Fruit fly (Drosophila melanogaster) whole organism, prepupa: ENCODE data around the gene CG6418.
A peak's percentile ranks its signal among the peaks of the same experiment; 100 is the strongest.

Experiments
- Blimp-1 ChIP-seq: fragments of 200-800 bp; sonication (Bioruptor generic); optimal IDR thresholded peaks from 3 replicates; lab custom pipeline; 2017; ENCODE audit warnings: missing biosample characterization, missing genetic modification characterization, mild to moderate bottlenecking, moderate library complexity, missing genetic modification reagents
- CG10631 ChIP-seq: fragments of 200-800 bp; sonication (Bioruptor generic); optimal IDR thresholded peaks from 2 replicates; lab custom pipeline; 2016; ENCODE audit warnings: missing biosample characterization, missing genetic modification characterization
- CG10669 ChIP-seq: fragments of 200-800 bp; sonication (Bioruptor generic); optimal IDR thresholded peaks from 3 replicates; lab custom pipeline; 2018; ENCODE audit warnings: missing biosample characterization, mild to moderate bottlenecking, missing genetic modification characterization, moderate library complexity
- CG11294 ChIP-seq: fragments of 200-800 bp; sonication (Bioruptor generic); IDR thresholded peaks from 2 replicates; pipeline ENCODE4 v1.3.6; 2022; ENCODE audit warnings: missing biosample characterization, missing genetic modification characterization
- CG11762 ChIP-seq: fragments of 200-800 bp; sonication (Bioruptor generic); optimal IDR thresholded peaks from 3 replicates; lab custom pipeline; 2016; ENCODE audit warnings: missing biosample characterization, missing genetic modification characterization; ENCODE audit not compliant: insufficient read depth
- CG11902 ChIP-seq: fragments of 200-800 bp; sonication (Bioruptor generic); optimal IDR thresholded peaks from 3 replicates; lab custom pipeline; 2016; ENCODE audit warnings: missing biosample characterization, missing genetic modification characterization
- CG15336 ChIP-seq: fragments of 200-800 bp; sonication (Bioruptor generic); IDR thresholded peaks from 2 replicates; pipeline ENCODE4 v1.3.6; 2022; ENCODE audit warnings: missing biosample characterization, missing genetic modification characterization
- CG1621 ChIP-seq: fragments of 200-800 bp; sonication (Bioruptor generic); optimal IDR thresholded peaks from 3 replicates; lab custom pipeline; 2018; ENCODE audit warnings: missing biosample characterization, mild to moderate bottlenecking, missing genetic modification characterization
- CG16779 ChIP-seq: fragments of 200-800 bp; sonication (Bioruptor generic); optimal IDR thresholded peaks from 3 replicates; lab custom pipeline; 2017; ENCODE audit warnings: missing biosample characterization, mild to moderate bottlenecking, missing genetic modification characterization
- CG31627 ChIP-seq: fragments of 200-800 bp; sonication (Bioruptor generic); optimal IDR thresholded peaks from 3 replicates; lab custom pipeline; 2016; ENCODE audit warnings: missing biosample characterization, missing genetic modification characterization
- CG32006 ChIP-seq: fragments of 200-800 bp; sonication (Bioruptor generic); optimal IDR thresholded peaks from 3 replicates; lab custom pipeline; 2017; ENCODE audit warnings: missing biosample characterization, mild to moderate bottlenecking, missing genetic modification characterization
- CG34406 ChIP-seq: fragments of 200-800 bp; sonication (Bioruptor generic); optimal IDR thresholded peaks from 3 replicates; lab custom pipeline; 2016; ENCODE audit warnings: missing biosample characterization, missing genetic modification characterization
- CG3919 ChIP-seq: fragments of 200-800 bp; sonication (Bioruptor generic); optimal IDR thresholded peaks from 3 replicates; lab custom pipeline; 2016; ENCODE audit warnings: missing biosample characterization, missing genetic modification characterization
- CG4318 ChIP-seq: fragments of 200-800 bp; sonication (Bioruptor generic); optimal IDR thresholded peaks from 3 replicates; lab custom pipeline; 2017; ENCODE audit warnings: missing biosample characterization, mild to moderate bottlenecking, missing genetic modification characterization
- CG6163 ChIP-seq: fragments of 200-800 bp; sonication (Bioruptor generic); IDR thresholded peaks from 3 replicates; pipeline ENCODE4 v1.3.6; 2022; ENCODE audit warnings: missing biosample characterization, missing genetic modification characterization
- CG6792 ChIP-seq: fragments of 200-800 bp; sonication (Bioruptor generic); optimal IDR thresholded peaks from 3 replicates; lab custom pipeline; 2016; ENCODE audit warnings: missing biosample characterization, missing genetic modification characterization
- CG6808 ChIP-seq: fragments of 200-800 bp; sonication (Bioruptor generic); optimal IDR thresholded peaks from 3 replicates; lab custom pipeline; 2017; ENCODE audit warnings: missing biosample characterization, missing genetic modification characterization, mild to moderate bottlenecking, moderate library complexity, missing genetic modification reagents
- CG6854 ChIP-seq: fragments of 200-800 bp; sonication (Bioruptor generic); optimal IDR thresholded peaks from 2 replicates; lab custom pipeline; 2017; ENCODE audit warnings: missing biosample characterization, mild to moderate bottlenecking, missing genetic modification characterization
- CG7368 ChIP-seq: fragments of 200-800 bp; sonication (Bioruptor generic); optimal IDR thresholded peaks from 3 replicates; lab custom pipeline; 2016; ENCODE audit warnings: missing biosample characterization, missing genetic modification characterization
- CG8119 ChIP-seq: fragments of 200-800 bp; sonication (Bioruptor generic); IDR thresholded peaks from 3 replicates; pipeline ENCODE4 v1.3.6; 2022; ENCODE audit warnings: missing biosample characterization, missing genetic modification characterization
- CG8632 ChIP-seq: fragments of 200-800 bp; sonication (Bioruptor generic); optimal IDR thresholded peaks from 3 replicates; lab custom pipeline; 2016; ENCODE audit warnings: missing biosample characterization, missing genetic modification characterization
- CG9139 ChIP-seq: fragments of 200-800 bp; sonication (Bioruptor generic); optimal IDR thresholded peaks from 3 replicates; lab custom pipeline; 2017; ENCODE audit warnings: missing biosample characterization, mild to moderate bottlenecking, missing genetic modification characterization
- Eip75B ChIP-seq: fragments of 200-800 bp; sonication (Bioruptor generic); optimal IDR thresholded peaks from 3 replicates; lab custom pipeline; 2016; ENCODE audit warnings: missing biosample characterization, missing genetic modification characterization
- Eip78C ChIP-seq: fragments of 200-800 bp; sonication (Bioruptor generic); peaks from one replicate; lab custom pipeline; 2016; ENCODE audit warnings: missing biosample characterization, missing genetic modification characterization
- Eip93F ChIP-seq: fragments of 200-800 bp; sonication (Bioruptor generic); optimal IDR thresholded peaks from 2 replicates; lab custom pipeline; 2016; ENCODE audit warnings: missing biosample characterization, mild to moderate bottlenecking, missing genetic modification characterization
- Ets21C ChIP-seq: fragments of 200-800 bp; sonication (Bioruptor generic); optimal IDR thresholded peaks from 3 replicates; lab custom pipeline; 2016; ENCODE audit warnings: missing biosample characterization, missing genetic modification characterization
- Ets96B ChIP-seq: fragments of 200-800 bp; optimal IDR thresholded peaks from 2 replicates; lab custom pipeline; 2019; ENCODE audit warnings: missing biosample characterization, mild to moderate bottlenecking, missing genetic modification characterization, moderate library complexity
- Gug ChIP-seq: fragments of 200-800 bp; sonication (Bioruptor generic); IDR thresholded peaks from 2 replicates; pipeline ENCODE4 v1.3.6; 2022; ENCODE audit warnings: missing biosample characterization, missing genetic modification characterization
- Hr38 ChIP-seq: sonication (Bioruptor generic); optimal IDR thresholded peaks from 2 replicates; lab custom pipeline; 2016; ENCODE audit warnings: missing biosample characterization, missing genetic modification characterization
- Hr39 ChIP-seq: fragments of 200-800 bp; sonication (Bioruptor generic); optimal IDR thresholded peaks from 2 replicates; lab custom pipeline; 2016; ENCODE audit warnings: missing biosample characterization, missing genetic modification characterization
- Hr4 ChIP-seq: fragments of 200-800 bp; sonication (Bioruptor generic); optimal IDR thresholded peaks from 3 replicates; lab custom pipeline; 2016; ENCODE audit warnings: missing biosample characterization, missing genetic modification characterization
- Lpt ChIP-seq: fragments of 200-800 bp; sonication (Bioruptor generic); optimal IDR thresholded peaks from 3 replicates; lab custom pipeline; 2016; ENCODE audit warnings: missing biosample characterization, missing genetic modification characterization
- OdsH ChIP-seq: fragments of 200-800 bp; sonication (Bioruptor generic); optimal IDR thresholded peaks from 3 replicates; lab custom pipeline; 2016; ENCODE audit warnings: missing biosample characterization, missing genetic modification characterization
- Smox ChIP-seq: fragments of 200-800 bp; sonication (Bioruptor generic); optimal IDR thresholded peaks from 3 replicates; lab custom pipeline; 2016; ENCODE audit warnings: missing biosample characterization, missing genetic modification characterization
- Sox102F ChIP-seq: fragments of 200-800 bp; sonication (Bioruptor generic); optimal IDR thresholded peaks from 2 replicates; lab custom pipeline; 2016; ENCODE audit warnings: missing biosample characterization, mild to moderate bottlenecking, missing genetic modification characterization
- Sox14 ChIP-seq: fragments of 200-800 bp; sonication (Bioruptor generic); optimal IDR thresholded peaks from 3 replicates; lab custom pipeline; 2016; ENCODE audit warnings: missing biosample characterization, missing genetic modification characterization
- achi ChIP-seq: fragments of 200-800 bp; sonication (Bioruptor generic); optimal IDR thresholded peaks from 3 replicates; lab custom pipeline; 2016; ENCODE audit warnings: missing biosample characterization, missing genetic modification characterization
- acj6 ChIP-seq: fragments of 200-800 bp; sonication (Bioruptor generic); optimal IDR thresholded peaks from 3 replicates; lab custom pipeline; 2016; ENCODE audit warnings: missing biosample characterization, missing genetic modification characterization
- cyc ChIP-seq: fragments of 200-800 bp; sonication (Bioruptor generic); optimal IDR thresholded peaks from 3 replicates; lab custom pipeline; 2016; ENCODE audit warnings: missing biosample characterization, missing genetic modification characterization
- dsx ChIP-seq: fragments of 200-800 bp; optimal IDR thresholded peaks from 3 replicates; lab custom pipeline; 2019; ENCODE audit warnings: missing biosample characterization, mild to moderate bottlenecking, missing genetic modification characterization, moderate library complexity; ENCODE audit not compliant: poor library complexity, severe bottlenecking
- eg ChIP-seq: fragments of 200-800 bp; sonication (Bioruptor generic); IDR thresholded peaks from 3 replicates; pipeline ENCODE4 v1.3.6; 2022; ENCODE audit warnings: missing biosample characterization, missing genetic modification characterization
- fd59A ChIP-seq: fragments of 200-800 bp; sonication (Bioruptor generic); optimal IDR thresholded peaks from 2 replicates; lab custom pipeline; 2017; ENCODE audit warnings: missing biosample characterization, mild to moderate bottlenecking, missing genetic modification characterization, missing genetic modification reagents
- fkh ChIP-seq: fragments of 200-800 bp; sonication (Bioruptor generic); optimal IDR thresholded peaks from 3 replicates; lab custom pipeline; 2017; ENCODE audit warnings: missing biosample characterization, mild to moderate bottlenecking, missing genetic modification characterization, moderate library complexity
- lz ChIP-seq: fragments of 200-800 bp; sonication (Bioruptor generic); optimal IDR thresholded peaks from 3 replicates; lab custom pipeline; 2016; ENCODE audit warnings: missing biosample characterization, missing genetic modification characterization
- pdm3 ChIP-seq: fragments of 200-800 bp; sonication (Bioruptor generic); optimal IDR thresholded peaks from 3 replicates; lab custom pipeline; 2016; ENCODE audit warnings: missing biosample characterization, missing genetic modification characterization
- salr ChIP-seq, 2 experiments: fragments of 200-800 bp; sonication (Bioruptor generic); optimal IDR thresholded peaks; 3 replicates each; lab custom pipeline; 2016 to 2018; ENCODE audit warnings: missing biosample characterization in 2 of 2, missing genetic modification characterization in 2 of 2, mild to moderate bottlenecking in 1 of 2
- spab ChIP-seq: fragments of 200-800 bp; sonication (Bioruptor generic); optimal IDR thresholded peaks from 2 replicates; lab custom pipeline; 2017; ENCODE audit warnings: missing biosample characterization, mild to moderate bottlenecking, missing genetic modification characterization, missing genetic modification reagents
- ss ChIP-seq, 2 experiments: fragments of 200-800 bp; sonication (Bioruptor generic); optimal IDR thresholded peaks; 2 replicates in 1 of 2; 3 replicates in 1 of 2; lab custom pipeline; 2017 to 2018; ENCODE audit warnings: mild to moderate bottlenecking in 2 of 2, missing biosample characterization in 2 of 2, missing genetic modification characterization in 2 of 2, moderate library complexity in 1 of 2
- topi ChIP-seq: fragments of 200-800 bp; sonication (Bioruptor generic); optimal IDR thresholded peaks from 3 replicates; lab custom pipeline; 2016; ENCODE audit warnings: missing biosample characterization, missing genetic modification characterization
- vri ChIP-seq: fragments of 200-800 bp; sonication (Bioruptor generic); optimal IDR thresholded peaks from 3 replicates; lab custom pipeline; 2016; ENCODE audit warnings: missing biosample characterization, mild to moderate bottlenecking, missing genetic modification characterization

CG6418 gene

DNA sequence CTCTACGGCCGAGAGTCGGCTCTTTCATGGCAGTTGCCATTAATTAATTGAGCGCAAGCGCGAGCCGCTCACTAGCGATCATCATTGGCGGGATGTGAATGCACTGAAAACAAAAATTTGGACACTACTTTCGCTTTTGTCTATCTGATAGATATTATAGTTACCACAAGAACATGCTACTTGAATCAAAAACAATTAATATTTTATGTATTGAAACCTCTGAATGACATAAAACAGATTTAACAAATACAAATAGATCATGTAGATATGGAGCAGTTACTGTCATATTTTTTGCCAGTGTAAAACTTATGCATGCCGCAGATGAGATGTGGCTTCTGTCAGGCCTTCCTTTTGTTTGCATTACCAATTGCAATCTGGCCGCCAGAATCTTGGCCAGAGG lies 49.1 kb upstream of the CG6418 start (continued):
- TF ChIP-seq CG15336 (GFP tag; lab: Robert Waterston, UW) (peak; percentile 72), Ets21C (GFP tag; lab: Kevin White, UChicago) (no peak), cyc (GFP tag; lab: Kevin White, UChicago) (no peak), CG7368 (GFP tag; lab: Kevin White, UChicago) (peak; percentile 45), Eip78C (GFP tag; lab: Kevin White, UChicago) (peak; percentile 92), Eip93F (no peak), CG11762 (GFP tag; lab: Kevin White, UChicago) (peak; percentile 52), CG3919 (GFP tag; lab: Kevin White, UChicago) (peak; percentile 67), Gug (GFP tag; lab: Robert Waterston, UW) (peak; percentile 48), CG6792 (GFP tag; lab: Kevin White, UChicago) (peak; percentile 51), achi (GFP tag; lab: Kevin White, UChicago) (peak; percentile 69)
- TF ChIP-seq, all 60 proteins: peak for 48

dm6 chr3L:10927349-10927748 lies 48.5 kb upstream of the CG6418 start:
- peak; percentile 15 for TF ChIP-seq pdm3 (GFP tag; lab: Kevin White, UChicago)
- peak; percentile 16 for TF ChIP-seq acj6
- no peak for TF ChIP-seq Eip93F
- no peak for TF ChIP-seq CG6808 (GFP tag; lab: Kevin White, UChicago)
- no peak for TF ChIP-seq spab (GFP tag; lab: Kevin White, UChicago)
- TF ChIP-seq Sox14 = no peak
- TF ChIP-seq CG6163 (GFP tag; lab: Robert Waterston, UW) = no peak
- no peak for TF ChIP-seq CG6854 (GFP tag; lab: Kevin White, UChicago)
- no peak for TF ChIP-seq CG10631
- no peak for TF ChIP-seq CG11294 (GFP tag; lab: Robert Waterston, UW)
- no peak for TF ChIP-seq CG8632 (GFP tag; lab: Kevin White, UChicago)
- no peak for TF ChIP-seq CG16779 (tag; lab: Kevin White, UChicago)
- TF ChIP-seq CG11902 (GFP tag; lab: Kevin White, UChicago) = no peak
- no peak for TF ChIP-seq Blimp-1
- TF ChIP-seq Hr38 (GFP tag; lab: Kevin White, UChicago) = no peak
- no peak for TF ChIP-seq Lpt (GFP tag; lab: Kevin White, UChicago)
- peak; percentile 56 for TF ChIP-seq Hr4
- peak; percentile 82 for TF ChIP-seq Eip78C (GFP tag; lab: Kevin White, UChicago)
- TF ChIP-seq dsx (GFP tag; lab: Kevin White, UChicago) = no peak
- TF ChIP-seq CG8119 (GFP tag; lab: Robert Waterston, UW) = no peak
- TF ChIP-seq eg (GFP tag; lab: Robert Waterston, UW) = no peak
- peak; percentile 17 for TF ChIP-seq Smox (GFP tag; lab: Kevin White, UChicago)
- TF ChIP-seq CG34406 (GFP tag; lab: Kevin White, UChicago) = no peak
- no peak for TF ChIP-seq Eip75B (GFP tag; lab: Kevin White, UChicago)
- peak; percentile 6 for TF ChIP-seq Sox102F (GFP tag; lab: Kevin White, UChicago)
- no peak for TF ChIP-seq CG10669
- no peak for TF ChIP-seq Hr39 (GFP tag; lab: Kevin White, UChicago)
- peak; percentile 5 for TF ChIP-seq lz (GFP tag; lab: Kevin White, UChicago)
- TF ChIP-seq CG4318 (GFP tag; lab: Kevin White, UChicago) = no peak
- no peak for TF ChIP-seq CG15336 (GFP tag; lab: Robert Waterston, UW)
- no peak for TF ChIP-seq CG1621 (tag; lab: Kevin White, UChicago)
- TF ChIP-seq CG9139 (GFP tag; lab: Kevin White, UChicago) = no peak
- no peak for TF ChIP-seq vri (GFP tag; lab: Kevin White, UChicago)
- TF ChIP-seq OdsH (GFP tag; lab: Kevin White, UChicago) = peak; percentile 30
- TF ChIP-seq ss (GFP tag; optimal IDR thresholded peaks at IDR 0.05; lab: Kevin White, UChicago) = no peak
- no peak for TF ChIP-seq fkh (GFP tag; lab: Kevin White, UChicago)
- TF ChIP-seq Ets96B (tag; lab: Kevin White, UChicago) = no peak
- no peak for TF ChIP-seq CG31627 (GFP tag; lab: Kevin White, UChicago)
- TF ChIP-seq topi (GFP tag; lab: Kevin White, UChicago) = peak; percentile 10
- TF ChIP-seq CG3919 (GFP tag; lab: Kevin White, UChicago) = no peak
- TF ChIP-seq fd59A (GFP tag; lab: Kevin White, UChicago) = no peak
- peak; percentile 48 for TF ChIP-seq CG32006 (GFP tag; lab: Kevin White, UChicago)
- TF ChIP-seq CG7368 (GFP tag; lab: Kevin White, UChicago) = no peak
- no peak for TF ChIP-seq achi (GFP tag; lab: Kevin White, UChicago)
- TF ChIP-seq salr (GFP tag; optimal IDR thresholded peaks at IDR 0.05; lab: Kevin White, UChicago) = no peak
